Worm (Caenorhabditis elegans) whole organism, L3 larva: ENCODE results near the gene K08E7.5.
A peak's percentile ranks its signal among the peaks of the same experiment; 100 is the strongest.

Experiments
- R02D3.7 ChIP-seq: fragments of 150-350 bp; optimal IDR thresholded peaks from 2 replicates; lab custom pipeline; 2014; ENCODE audit warnings: missing biosample characterization, missing genetic modification characterization
- ZK546.5 ChIP-seq: sonication (generic microtip); optimal IDR thresholded peaks from 2 replicates; lab custom pipeline; 2017; ENCODE audit warnings: missing biosample characterization, missing genetic modification characterization
- aly-2 ChIP-seq: fragments of 150-350 bp; optimal IDR thresholded peaks from 2 replicates; lab custom pipeline; 2014; ENCODE audit warnings: missing biosample characterization, missing genetic modification characterization
- ama-1 ChIP-seq: fragments of 150-350 bp; optimal IDR thresholded peaks from 2 replicates; lab custom pipeline; 2018
- ceh-16 ChIP-seq: sonication (generic microtip); optimal IDR thresholded peaks from 2 replicates; lab custom pipeline; 2017; ENCODE audit warnings: missing biosample characterization, missing genetic modification characterization
- ceh-28 ChIP-seq: fragments of 150-350 bp; optimal IDR thresholded peaks from 2 replicates; lab custom pipeline; 2014; ENCODE audit warnings: missing biosample characterization, missing genetic modification reagents, missing genetic modification characterization
- ceh-9 ChIP-seq: sonication (generic microtip); optimal IDR thresholded peaks from 2 replicates; lab custom pipeline; 2018; ENCODE audit warnings: missing biosample characterization, missing genetic modification characterization
- daf-12 ChIP-seq: fragments of 150-350 bp; optimal IDR thresholded peaks from 2 replicates; lab custom pipeline; 2014; ENCODE audit warnings: missing biosample characterization, missing genetic modification reagents, missing genetic modification characterization
- egl-27 ChIP-seq: sonication (generic microtip); optimal IDR thresholded peaks from 4 replicates; lab custom pipeline; 2017; ENCODE audit warnings: missing biosample characterization, missing genetic modification reagents, missing genetic modification characterization
- egl-5 ChIP-seq: fragments of 150-350 bp; optimal IDR thresholded peaks from 2 replicates; lab custom pipeline; 2017; ENCODE audit warnings: missing biosample characterization, missing genetic modification reagents, missing genetic modification characterization, inconsistent platforms
- elt-1 ChIP-seq: fragments of 150-350 bp; optimal IDR thresholded peaks from 2 replicates; lab custom pipeline; 2014; ENCODE audit warnings: missing biosample characterization, missing genetic modification characterization
- elt-2 ChIP-seq: sonication (generic microtip); optimal IDR thresholded peaks from 2 replicates; lab custom pipeline; 2016; ENCODE audit warnings: missing genetic modification reagents, mild to moderate bottlenecking, missing genetic modification characterization, missing compliant biosample characterization
- eor-1 ChIP-seq, 2 experiments: fragments of 150-350 bp; optimal IDR thresholded peaks; 2 replicates each; lab custom pipeline; 2014 to 2018; ENCODE audit warnings: missing biosample characterization in 2 of 2, missing genetic modification characterization in 2 of 2
- fkh-2 ChIP-seq: fragments of 150-350 bp; optimal IDR thresholded peaks from 2 replicates; lab custom pipeline; 2014; ENCODE audit warnings: missing biosample characterization, missing genetic modification reagents, missing genetic modification characterization
- fos-1 ChIP-seq: fragments of 150-350 bp; optimal IDR thresholded peaks from 2 replicates; lab custom pipeline; 2014; ENCODE audit warnings: missing biosample characterization, missing genetic modification characterization
- jun-1 ChIP-seq: fragments of 150-350 bp; optimal IDR thresholded peaks from 2 replicates; lab custom pipeline; 2014; ENCODE audit warnings: missing biosample characterization, missing genetic modification reagents, missing genetic modification characterization
- lin-15B ChIP-seq: fragments of 150-350 bp; optimal IDR thresholded peaks from 2 replicates; lab custom pipeline; 2014; ENCODE audit warnings: missing biosample characterization, missing genetic modification characterization
- lsy-12 ChIP-seq: sonication (generic microtip); optimal IDR thresholded peaks from 2 replicates; lab custom pipeline; 2016; ENCODE audit warnings: mild to moderate bottlenecking, missing genetic modification characterization, missing compliant biosample characterization
- nfya-1 ChIP-seq: sonication (generic microtip); optimal IDR thresholded peaks from 2 replicates; lab custom pipeline; 2017; ENCODE audit warnings: missing genetic modification characterization, mild to moderate bottlenecking, missing compliant biosample characterization, antibody characterized with exemption, moderate library complexity; ENCODE audit not compliant: insufficient read depth
- nhr-11 ChIP-seq: fragments of 150-350 bp; optimal IDR thresholded peaks from 2 replicates; lab custom pipeline; 2014; ENCODE audit warnings: missing biosample characterization, missing genetic modification characterization
- nhr-237 ChIP-seq: fragments of 150-350 bp; optimal IDR thresholded peaks from 2 replicates; lab custom pipeline; 2014; ENCODE audit warnings: missing biosample characterization, missing genetic modification characterization
- nhr-25 ChIP-seq: sonication (generic microtip); optimal IDR thresholded peaks from 2 replicates; lab custom pipeline; 2017; ENCODE audit warnings: missing biosample characterization, missing genetic modification characterization
- nhr-28 ChIP-seq: fragments of 150-350 bp; optimal IDR thresholded peaks from 2 replicates; lab custom pipeline; 2014; ENCODE audit warnings: missing biosample characterization, missing genetic modification characterization
- nhr-43 ChIP-seq: sonication (generic microtip); optimal IDR thresholded peaks from 2 replicates; lab custom pipeline; 2016; ENCODE audit warnings: mild to moderate bottlenecking, missing genetic modification characterization, missing compliant biosample characterization; ENCODE audit not compliant: poor library complexity, severe bottlenecking
- nhr-76 ChIP-seq: fragments of 150-350 bp; sonication (generic microtip); optimal IDR thresholded peaks from 5 replicates; lab custom pipeline; 2014; ENCODE audit warnings: missing biosample characterization, missing genetic modification characterization
- nhr-77 ChIP-seq: fragments of 150-350 bp; optimal IDR thresholded peaks from 2 replicates; lab custom pipeline; 2014; ENCODE audit warnings: missing biosample characterization, missing genetic modification characterization
- skn-1 ChIP-seq: fragments of 150-350 bp; optimal IDR thresholded peaks from 2 replicates; lab custom pipeline; 2014; ENCODE audit warnings: missing biosample characterization, missing genetic modification characterization
- tbx-2 ChIP-seq: sonication (generic microtip); optimal IDR thresholded peaks from 2 replicates; lab custom pipeline; 2016; ENCODE audit warnings: mild to moderate bottlenecking, missing genetic modification characterization, missing compliant biosample characterization
- unc-39 ChIP-seq: sonication (generic microtip); optimal IDR thresholded peaks from 4 replicates; lab custom pipeline; 2017; ENCODE audit warnings: missing biosample characterization, missing genetic modification characterization
- unc-62 ChIP-seq: fragments of 150-350 bp; sonication (generic microtip); optimal IDR thresholded peaks from 4 replicates; lab custom pipeline; 2014; ENCODE audit warnings: missing biosample characterization, missing genetic modification reagents, missing genetic modification characterization
- zag-1 ChIP-seq: fragments of 150-350 bp; optimal IDR thresholded peaks from 2 replicates; lab custom pipeline; 2014; ENCODE audit warnings: missing biosample characterization, missing genetic modification characterization
- ztf-11 ChIP-seq: fragments of 150-350 bp; optimal IDR thresholded peaks from 2 replicates; lab custom pipeline; 2014; ENCODE audit warnings: missing biosample characterization, missing genetic modification characterization
- ztf-4 ChIP-seq: fragments of 150-350 bp; optimal IDR thresholded peaks from 2 replicates; lab custom pipeline; 2014; ENCODE audit warnings: missing biosample characterization, missing genetic modification characterization

K08E7.5 gene

DNA sequence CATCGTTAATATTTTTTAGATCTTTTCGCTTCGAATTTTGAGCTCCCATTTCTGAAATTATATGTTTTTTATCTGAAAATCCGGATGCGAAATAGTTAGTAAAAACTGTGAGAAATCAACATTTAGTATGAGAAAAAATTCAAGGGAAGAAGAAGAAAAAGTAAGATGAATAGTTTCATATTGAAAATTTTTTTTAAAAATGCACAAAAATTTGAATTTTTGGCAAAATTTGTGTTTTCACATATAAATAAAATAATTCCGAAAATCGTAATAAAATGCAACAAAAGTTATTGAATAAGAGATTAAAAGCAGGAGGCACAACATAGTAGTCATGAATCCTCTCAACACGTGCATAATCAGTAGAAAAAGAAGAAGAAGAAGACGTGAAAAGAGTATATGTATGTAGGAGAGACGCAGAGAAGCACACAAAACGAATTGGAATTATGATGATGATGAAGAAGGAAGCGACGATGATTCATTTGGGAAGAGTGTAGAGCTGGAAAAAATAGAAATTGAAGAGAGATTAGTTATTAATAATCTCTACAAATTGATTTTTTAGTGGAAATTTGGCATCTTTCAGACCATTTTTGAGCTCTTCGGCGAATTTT is 7.1 kb upstream of the K08E7.5 start, which contains the start of gene eak-7:
Gene eak-7, minus strand, starts transcription at position 51 of the 608 bp plus-strand sequence.
- TF ChIP-seq jun-1: no peak
- TF ChIP-seq ama-1 (lab: Kevin White, UChicago): no peak
- TF ChIP-seq fos-1: no peak
- TF ChIP-seq nhr-43 (tag; lab: Kevin White, UChicago): no peak
- TF ChIP-seq nhr-25: no peak
- no peak for TF ChIP-seq ZK546.5
- no peak for TF ChIP-seq lsy-12 (tag; lab: Kevin White, UChicago)
- TF ChIP-seq unc-39 (tag; lab: Kevin White, UChicago): no peak
- TF ChIP-seq elt-2 (tag; lab: Kevin White, UChicago): no peak
- no peak for TF ChIP-seq egl-27 (tag; lab: Kevin White, UChicago)
- TF ChIP-seq ztf-11 (tag; lab: Kevin White, UChicago): no peak
- no peak for TF ChIP-seq fkh-2 (tag; lab: Kevin White, UChicago)
- no peak for TF ChIP-seq nhr-76 (tag; lab: Kevin White, UChicago)

DNA sequence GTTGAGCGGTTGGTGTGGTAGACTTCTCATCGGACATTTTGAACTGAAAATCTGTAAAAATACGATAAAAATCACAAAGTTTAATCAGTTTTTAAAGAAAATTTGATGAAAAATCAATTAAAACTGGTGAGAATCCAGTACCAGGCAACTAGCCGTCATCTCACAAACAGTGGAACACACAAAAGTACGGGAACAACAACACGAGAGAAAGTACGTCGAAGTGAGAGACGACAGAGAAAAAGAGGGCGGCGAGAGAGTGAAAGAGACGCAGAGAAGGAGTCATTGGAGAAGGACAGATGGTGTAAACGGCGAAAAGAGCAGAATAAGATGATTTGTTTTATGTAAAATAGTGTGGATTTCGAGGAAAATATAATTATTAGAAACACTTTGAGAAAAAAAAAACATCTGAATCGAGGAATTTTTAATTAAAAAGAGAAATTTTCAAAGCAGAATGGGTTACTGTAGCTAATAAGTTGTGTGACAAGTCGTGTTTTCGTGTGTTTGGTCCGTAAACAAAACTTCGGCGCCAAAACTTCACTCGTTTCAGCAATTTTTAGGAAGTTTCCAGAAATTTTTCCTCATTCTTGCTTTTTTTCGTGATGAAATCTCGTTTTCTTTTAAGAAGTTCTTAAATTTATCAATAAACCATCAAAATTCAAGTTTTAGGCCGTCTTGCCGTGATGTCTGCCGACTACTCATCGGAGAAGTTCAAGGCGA is 5.8 kb upstream of the K08E7.5 start, which contains the start of the genes hsb-1 and let-99:
Gene hsb-1, minus strand, starts transcription at position 51 of the 717 bp plus-strand sequence.
Gene let-99, plus strand, starts transcription at position 667 of the 717 bp plus-strand sequence.
- TF ChIP-seq jun-1: no peak
- TF ChIP-seq ztf-4 (tag; lab: Kevin White, UChicago): no peak
- no peak for TF ChIP-seq ztf-11 (tag; lab: Kevin White, UChicago)
- TF ChIP-seq fkh-2 (tag; lab: Kevin White, UChicago): no peak
- TF ChIP-seq nhr-25: peak; percentile 31
- no peak for TF ChIP-seq nhr-77 (tag; lab: Kevin White, UChicago)
- TF ChIP-seq egl-27 (tag; lab: Kevin White, UChicago): no peak
- TF ChIP-seq ceh-28 (tag; lab: Kevin White, UChicago): no peak
- TF ChIP-seq daf-12 (tag; lab: Kevin White, UChicago): no peak
- TF ChIP-seq nhr-11: no peak
- no peak for TF ChIP-seq nhr-76 (tag; lab: Kevin White, UChicago)
- TF ChIP-seq nhr-237 (tag; lab: Kevin White, UChicago): no peak
- TF ChIP-seq elt-2 (tag; lab: Kevin White, UChicago): peak; percentile 12
- peak; percentile 8 for TF ChIP-seq egl-5 (tag; lab: Kevin White, UChicago)
- TF ChIP-seq aly-2 (tag; lab: Kevin White, UChicago): no peak
- TF ChIP-seq nfya-1 (tag; lab: Kevin White, UChicago): no peak
- no peak for TF ChIP-seq R02D3.7 (tag; lab: Kevin White, UChicago)
- TF ChIP-seq skn-1 (tag; lab: Kevin White, UChicago): no peak
- no peak for TF ChIP-seq unc-39 (tag; lab: Kevin White, UChicago)
- no peak for TF ChIP-seq unc-62 (GFP tag; lab: Kevin White, UChicago)
- no peak for TF ChIP-seq elt-1

DNA sequence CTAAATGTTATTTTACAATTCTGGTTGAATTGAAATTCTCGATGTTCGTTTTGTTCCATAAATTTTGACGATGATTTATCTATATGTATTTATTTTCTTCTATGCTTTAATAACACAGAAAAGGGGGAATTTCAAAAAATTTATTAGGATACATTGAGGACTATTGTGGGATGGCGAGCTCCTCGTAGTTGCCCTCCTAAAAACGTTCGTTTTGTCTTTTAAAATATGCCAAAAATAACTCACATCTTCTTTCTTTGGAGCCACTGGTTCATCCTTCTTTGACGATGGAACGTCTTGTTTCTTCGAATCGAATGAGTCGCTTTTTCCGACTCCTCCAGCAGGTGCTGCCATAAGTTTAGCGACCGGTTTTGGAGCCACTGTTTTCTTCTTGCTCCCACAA is 2.6 kb upstream of the K08E7.5 start:
- TF ChIP-seq nhr-11 (no peak), tbx-2 (no peak), lin-15B (tag; lab: Kevin White, UChicago) (no peak), eor-1 (tag; optimal IDR thresholded peaks at IDR 0.05; lab: Kevin White, UChicago) (no peak), unc-62 (GFP tag; lab: Kevin White, UChicago) (no peak)
- TF ChIP-seq, all 47 proteins: peak for 0

DNA sequence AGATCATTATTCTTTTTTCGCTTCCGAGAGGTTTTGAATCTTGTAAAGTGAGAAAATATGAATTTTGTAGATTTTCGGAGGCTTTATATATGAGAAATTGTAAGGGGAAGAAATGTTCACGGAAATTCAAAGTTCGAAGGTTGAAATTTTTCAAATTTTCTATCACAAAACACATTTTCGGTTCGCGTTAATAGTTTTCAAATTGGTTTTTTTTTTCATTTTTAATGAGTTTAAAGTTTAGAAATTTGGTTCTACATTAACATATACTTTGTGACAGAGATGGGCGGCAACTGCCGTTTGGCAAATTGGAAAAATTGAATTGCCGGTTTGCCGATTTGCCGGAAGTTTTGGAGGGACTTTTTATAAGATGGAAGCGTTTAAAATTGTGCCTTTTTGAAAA is 2.1 kb upstream of the K08E7.5 start, which contains the start of gene K08E7.4:
Gene K08E7.4, minus strand, starts transcription at position 101 of the 400 bp plus-strand sequence.
- TF ChIP-seq ama-1 (lab: Kevin White, UChicago) (no peak), ztf-11 (tag; lab: Kevin White, UChicago) (no peak), ZK546.5 (no peak), lsy-12 (tag; lab: Kevin White, UChicago) (no peak)

DNA sequence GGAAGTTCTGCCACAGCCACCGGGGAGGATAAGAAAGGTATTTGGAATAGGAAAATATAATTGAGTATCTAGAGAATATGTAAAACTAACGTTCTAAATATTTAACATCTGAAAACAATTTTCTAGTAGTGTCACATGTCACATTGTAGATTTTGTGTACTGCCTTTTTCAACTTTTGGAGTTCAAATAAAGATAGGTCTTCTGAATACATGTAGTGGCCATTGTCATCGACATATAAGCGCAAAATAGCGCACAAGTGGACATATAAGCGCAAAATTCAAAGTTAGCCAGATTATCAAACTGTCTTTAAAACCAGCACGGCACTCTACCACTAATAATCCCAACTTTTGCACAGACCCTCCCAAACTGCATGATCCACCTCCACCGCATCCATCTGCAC is 1.1 kb downstream of the K08E7.5 start:
- TF ChIP-seq nhr-77 (tag; lab: Kevin White, UChicago) (no peak), nhr-25 (no peak), fkh-2 (tag; lab: Kevin White, UChicago) (no peak), ceh-9 (tag; lab: Kevin White, UChicago) (no peak), ceh-16 (no peak), zag-1 (tag; lab: Kevin White, UChicago) (no peak), elt-1 (no peak), nhr-43 (tag; lab: Kevin White, UChicago) (no peak), elt-2 (tag; lab: Kevin White, UChicago) (no peak), ztf-4 (tag; lab: Kevin White, UChicago) (no peak), nhr-28 (tag; lab: Kevin White, UChicago) (no peak)
